Worm (Caenorhabditis elegans): Measurements from ENCODE around the gene W03F9.9.
A peak's percentile ranks its signal among the peaks of the same experiment; 100 is the strongest.

W03F9.9 gene

ce11 chrV:127882-128281 is 10.8 kb upstream of the W03F9.9 start, which contains the start of the genes W03F9.2 and sftb-2:
TSS of gene W03F9.2 (minus strand) at chrV:128034.
TSS of gene sftb-2 (plus strand) at chrV:128237.
- peak; percentile 17 for TF ChIP-seq nfya-1 (tag; optimal IDR thresholded peaks at IDR 0.05)
- TF ChIP-seq unc-42 (tag; optimal IDR thresholded peaks at IDR 0.05) = peak; percentile 82
- no peak for TF ChIP-seq elt-2 (tag; optimal IDR thresholded peaks at IDR 0.05)
- TF ChIP-seq tbx-2 (tag; optimal IDR thresholded peaks at IDR 0.05) = peak; percentile 12

- no peak for TF ChIP-seq ztf-16 (tag; optimal IDR thresholded peaks at IDR 0.05)
- TF ChIP-seq fax-1 (tag; optimal IDR thresholded peaks at IDR 0.05) = no peak
- TF ChIP-seq ceh-2 (tag; optimal IDR thresholded peaks at IDR 0.05) = no peak
- no peak for TF ChIP-seq fkh-10 (GFP tag; optimal IDR thresholded peaks at IDR 0.05)
- no peak for TF ChIP-seq eyg-1 (tag; optimal IDR thresholded peaks at IDR 0.05)
- no peak for TF ChIP-seq tbx-2 (tag; optimal IDR thresholded peaks at IDR 0.05)
- TF ChIP-seq ahr-1 (tag; optimal IDR thresholded peaks at IDR 0.05) = no peak
- TF ChIP-seq lim-6 (tag; optimal IDR thresholded peaks at IDR 0.05) = no peak
- TF ChIP-seq pat-9 (tag; optimal IDR thresholded peaks at IDR 0.05) = no peak
- TF ChIP-seq pha-2 (tag; optimal IDR thresholded peaks at IDR 0.05) = no peak
- no peak for TF ChIP-seq unc-42 (tag; optimal IDR thresholded peaks at IDR 0.05)
- TF ChIP-seq hlh-15 (tag; optimal IDR thresholded peaks at IDR 0.05) = no peak
- TF ChIP-seq fkh-6 (tag; optimal IDR thresholded peaks at IDR 0.05) = no peak
- no peak for TF ChIP-seq ama-1 (optimal IDR thresholded peaks at IDR 0.05)
- no peak for TF ChIP-seq lin-11 (tag; optimal IDR thresholded peaks at IDR 0.05)
- TF ChIP-seq gmeb-2 (tag; optimal IDR thresholded peaks at IDR 0.05) = no peak
These were observed 8.5 kb upstream of the W03F9.9 start for ce11 chrV:130186-130585.

- no peak for TF ChIP-seq pag-3 (tag; optimal IDR thresholded peaks at IDR 0.05; ENCODE audit: borderline replicate concordance)
- no peak for TF ChIP-seq C38D4.7 (GFP tag; optimal IDR thresholded peaks at IDR 0.05)
- TF ChIP-seq elt-4 (tag; optimal IDR thresholded peaks at IDR 0.05) = no peak
- TF ChIP-seq ceh-30 (tag; optimal IDR thresholded peaks at IDR 0.05) = no peak
- no peak for TF ChIP-seq hlh-6 (tag; optimal IDR thresholded peaks at IDR 0.05)
These were observed 1.0 kb upstream of the W03F9.9 start for ce11 chrV:137667-138066.

ce11 chrV:141257-141656 is 2.6 kb downstream of the W03F9.9 start, which contains the start of gene W03F9.11:
TSS of gene W03F9.11 (minus strand) at chrV:141357.
- TF ChIP-seq zip-5 (tag; optimal IDR thresholded peaks at IDR 0.05) (no peak), pat-9 (tag; optimal IDR thresholded peaks at IDR 0.05) (no peak), ceh-14 (tag; optimal IDR thresholded peaks at IDR 0.05) (no peak), unc-3 (GFP tag; conservative IDR thresholded peaks at IDR 0.05) (no peak), unc-3 (tag; optimal IDR thresholded peaks at IDR 0.05) (no peak), Y22D7AL.16 (tag; optimal IDR thresholded peaks at IDR 0.05) (no peak), ceh-30 (tag; optimal IDR thresholded peaks at IDR 0.05) (no peak), npax-4 (tag; optimal IDR thresholded peaks at IDR 0.05) (no peak), fkh-10 (GFP tag; optimal IDR thresholded peaks at IDR 0.05) (no peak), ttx-3 (tag; optimal IDR thresholded peaks at IDR 0.05) (no peak), C08G9.2 (tag; optimal IDR thresholded peaks at IDR 0.05) (no peak), ceh-34 (tag; optimal IDR thresholded peaks at IDR 0.05) (no peak), unc-42 (tag; optimal IDR thresholded peaks at IDR 0.05) (no peak)

ce11 chrV:144794-145193 is 6.1 kb downstream of the W03F9.9 start, which contains the start of gene srh-82:
TSS of gene srh-82 (plus strand) at chrV:145094.
- no peak for TF ChIP-seq nhr-232 (tag; optimal IDR thresholded peaks at IDR 0.05)
- TF ChIP-seq hlh-6 (tag; optimal IDR thresholded peaks at IDR 0.05) = no peak
- no peak for TF ChIP-seq rnt-1 (tag; optimal IDR thresholded peaks at IDR 0.05)
- no peak for TF ChIP-seq sox-4 (tag; optimal IDR thresholded peaks at IDR 0.05)
- TF ChIP-seq hlh-8 (tag; optimal IDR thresholded peaks at IDR 0.05) = no peak
- TF ChIP-seq fax-1 (tag; optimal IDR thresholded peaks at IDR 0.05) = no peak
- TF ChIP-seq F13H6.1 (tag; optimal IDR thresholded peaks at IDR 0.05) = no peak
- TF ChIP-seq T23F11.4 (GFP tag; optimal IDR thresholded peaks at IDR 0.05) = no peak
- no peak for TF ChIP-seq hlh-15 (tag; optimal IDR thresholded peaks at IDR 0.05)
- no peak for TF ChIP-seq unc-3 (GFP tag; conservative IDR thresholded peaks at IDR 0.05)
- TF ChIP-seq unc-3 (tag; optimal IDR thresholded peaks at IDR 0.05) = no peak
- TF ChIP-seq sdc-2 (tag; optimal IDR thresholded peaks at IDR 0.05) = no peak
- TF ChIP-seq hlh-13 (GFP tag; optimal IDR thresholded peaks at IDR 0.05) = no peak
- TF ChIP-seq unc-55 (GFP tag; optimal IDR thresholded peaks at IDR 0.05) = no peak
- TF ChIP-seq zip-5 (tag; optimal IDR thresholded peaks at IDR 0.05) = no peak
- TF ChIP-seq dve-1 (tag; optimal IDR thresholded peaks at IDR 0.05) = no peak
- no peak for TF ChIP-seq pha-2 (tag; optimal IDR thresholded peaks at IDR 0.05)

All from whole organism, late embryonic.